Fruit fly (Drosophila melanogaster): Measurements from ENCODE around the gene vret.

DNA sequence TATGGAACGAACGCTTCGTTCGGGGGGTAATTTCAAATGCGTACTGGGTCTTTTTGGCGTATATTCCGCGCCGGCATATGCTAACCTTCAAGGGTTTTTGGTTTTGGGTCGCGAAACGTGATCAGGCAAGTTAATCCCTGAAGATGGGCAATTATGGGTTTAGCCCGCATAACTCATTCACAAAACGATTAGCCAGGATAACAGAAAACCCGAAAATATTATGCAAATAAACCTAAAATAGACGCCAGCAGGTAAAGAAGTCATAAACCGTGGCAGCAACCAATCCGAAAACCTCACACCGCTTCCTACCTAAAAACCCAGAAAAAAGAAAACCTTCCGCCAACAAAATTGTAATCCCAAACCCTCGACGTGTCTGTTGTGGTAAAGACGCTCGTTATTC is 43.7 kb upstream of the vret start:
- TF ChIP-seq CG2875 (GFP tag; optimal IDR thresholded peaks at IDR 0.05) (no peak), Oaz (GFP tag; IDR thresholded peaks at IDR 0.05) (no peak), Drgx (GFP tag; IDR thresholded peaks at IDR 0.05) (no peak), schlank (tag; optimal IDR thresholded peaks at IDR 0.05) (no peak), Lhr (GFP tag; optimal IDR thresholded peaks at IDR 0.05) (no peak), Pdp1 (GFP tag; optimal IDR thresholded peaks at IDR 0.05) (no peak), Sry-β (GFP tag; optimal IDR thresholded peaks at IDR 0.05) (no peak), D19A (tag; optimal IDR thresholded peaks at IDR 0.05) (no peak), CG6683 (GFP tag; optimal IDR thresholded peaks at IDR 0.05) (no peak), CG1529 (GFP tag; optimal IDR thresholded peaks at IDR 0.05) (no peak)

Data from whole organism, embryonic.